Fruit fly (Drosophila melanogaster) whole organism, embryonic: ENCODE data around the gene nmdyn-D6.

ENCODE experiments used
- ATbp ChIP-seq: fragments of 200-800 bp; sonication (Bioruptor generic); optimal IDR thresholded peaks from 2 replicates; lab custom pipeline; 2017; ENCODE audit warnings: missing biosample characterization, mild to moderate bottlenecking, missing genetic modification characterization, missing genetic modification reagents
- Aef1 ChIP-seq: fragments of 200-800 bp; sonication (Bioruptor generic); IDR thresholded peaks from 3 replicates; pipeline ENCODE4 v1.3.6; 2022; ENCODE audit warnings: missing biosample characterization, missing genetic modification characterization
- Atf6 ChIP-seq: fragments of 200-800 bp; sonication (Bioruptor generic); IDR thresholded peaks from 2 replicates; pipeline ENCODE4 v1.3.6; 2022; ENCODE audit warnings: missing biosample characterization, missing genetic modification characterization
- Awh ChIP-seq: fragments of 200-800 bp; sonication (Bioruptor generic); IDR thresholded peaks from 2 replicates; pipeline ENCODE4, ENCODE4 v1.3.6; 2022; ENCODE audit warnings: missing biosample characterization, missing genetic modification characterization
- BtbVII ChIP-seq: fragments of 200-800 bp; sonication (Bioruptor generic); optimal IDR thresholded peaks from 3 replicates; lab custom pipeline; 2017; ENCODE audit warnings: missing biosample characterization, mild to moderate bottlenecking, missing genetic modification characterization
- CG12299 ChIP-seq: fragments of 200-800 bp; sonication (Bioruptor generic); optimal IDR thresholded peaks from 2 replicates; lab custom pipeline; 2018; ENCODE audit warnings: missing biosample characterization, mild to moderate bottlenecking, missing genetic modification characterization
- CG12744 ChIP-seq: fragments of 200-800 bp; sonication (Bioruptor generic); optimal IDR thresholded peaks from 2 replicates; lab custom pipeline; 2016; ENCODE audit warnings: missing biosample characterization, missing genetic modification characterization
- CG13296 ChIP-seq: fragments of 200-800 bp; sonication (Bioruptor generic); optimal IDR thresholded peaks from 3 replicates; lab custom pipeline; 2018; ENCODE audit warnings: missing biosample characterization, mild to moderate bottlenecking, missing genetic modification characterization
- CG15073 ChIP-seq: fragments of 200-800 bp; sonication (Bioruptor generic); optimal IDR thresholded peaks from 2 replicates; lab custom pipeline; 2016; ENCODE audit warnings: missing biosample characterization, missing genetic modification characterization
- CG15269 ChIP-seq: fragments of 200-800 bp; sonication (Bioruptor generic); optimal IDR thresholded peaks from 2 replicates; lab custom pipeline; 2018; ENCODE audit warnings: missing biosample characterization, mild to moderate bottlenecking, missing genetic modification characterization, moderate library complexity
- CG15601 ChIP-seq: fragments of 200-800 bp; sonication (Bioruptor generic); optimal IDR thresholded peaks from 3 replicates; lab custom pipeline; 2019; ENCODE audit warnings: missing biosample characterization, mild to moderate bottlenecking, missing genetic modification characterization, moderate library complexity
- CG1602 ChIP-seq: fragments of 200-800 bp; sonication (Bioruptor generic); optimal IDR thresholded peaks from 3 replicates; lab custom pipeline; 2016; ENCODE audit warnings: missing biosample characterization, missing genetic modification characterization
- CG16863 ChIP-seq: fragments of 200-800 bp; sonication (Bioruptor generic); optimal IDR thresholded peaks from 3 replicates; lab custom pipeline; 2016; ENCODE audit warnings: missing biosample characterization, missing genetic modification characterization
- CG17568 ChIP-seq: fragments of 200-800 bp; sonication (Bioruptor generic); optimal IDR thresholded peaks from 2 replicates; lab custom pipeline; 2018; ENCODE audit warnings: missing biosample characterization, mild to moderate bottlenecking, missing genetic modification characterization, moderate library complexity
- CG17802 ChIP-seq: fragments of 200-800 bp; sonication (Bioruptor generic); optimal IDR thresholded peaks from 2 replicates; lab custom pipeline; 2018; ENCODE audit warnings: missing biosample characterization, mild to moderate bottlenecking, missing genetic modification characterization, moderate library complexity
- CG18619 ChIP-seq: fragments of 200-800 bp; sonication (Bioruptor generic); optimal IDR thresholded peaks from 3 replicates; lab custom pipeline; 2017; ENCODE audit warnings: missing biosample characterization, mild to moderate bottlenecking, missing genetic modification characterization
- CG2678 ChIP-seq: fragments of 200-800 bp; sonication (Bioruptor generic); optimal IDR thresholded peaks from 3 replicates; lab custom pipeline; 2019; ENCODE audit warnings: missing biosample characterization, mild to moderate bottlenecking, missing genetic modification characterization, moderate library complexity
- CG31388 ChIP-seq: fragments of 200-800 bp; sonication (Bioruptor generic); optimal IDR thresholded peaks from 2 replicates; lab custom pipeline; 2016; ENCODE audit warnings: missing biosample characterization, missing genetic modification characterization
- CG3726 ChIP-seq: fragments of 200-800 bp; sonication (Bioruptor generic); IDR thresholded peaks from 3 replicates; pipeline ENCODE4, ENCODE4 v1.3.6; 2022; ENCODE audit warnings: missing biosample characterization, missing genetic modification characterization
- CG3847 ChIP-seq: fragments of 200-800 bp; sonication (Bioruptor generic); IDR thresholded peaks from 2 replicates; pipeline ENCODE4 v1.3.6; 2022; ENCODE audit warnings: missing biosample characterization, missing genetic modification characterization
- CG3995 ChIP-seq: fragments of 200-800 bp; sonication (Bioruptor generic); optimal IDR thresholded peaks from 3 replicates; lab custom pipeline; 2016; ENCODE audit warnings: missing biosample characterization, missing genetic modification characterization
- CG4730 ChIP-seq: fragments of 200-800 bp; sonication (Bioruptor generic); IDR thresholded peaks from 2 replicates; pipeline ENCODE4 v1.3.6; 2022; ENCODE audit warnings: missing biosample characterization, missing genetic modification characterization
- CG6765 ChIP-seq: fragments of 200-800 bp; sonication (Bioruptor generic); optimal IDR thresholded peaks from 3 replicates; lab custom pipeline; 2017; ENCODE audit warnings: missing biosample characterization, mild to moderate bottlenecking, missing genetic modification characterization
- CG9609 ChIP-seq: fragments of 200-800 bp; sonication (Bioruptor generic); optimal IDR thresholded peaks from 3 replicates; lab custom pipeline; 2016; ENCODE audit warnings: missing biosample characterization, missing genetic modification characterization
- CrebB ChIP-seq: fragments of 200-800 bp; sonication (Bioruptor generic); optimal IDR thresholded peaks from 3 replicates; lab custom pipeline; 2018; ENCODE audit warnings: missing biosample characterization, mild to moderate bottlenecking, missing genetic modification characterization
- Deaf1 ChIP-seq: fragments of 200-800 bp; optimal IDR thresholded peaks from 3 replicates; lab custom pipeline; 2019; ENCODE audit warnings: missing biosample characterization, mild to moderate bottlenecking, missing genetic modification characterization, moderate library complexity
- E2f1 ChIP-seq: fragments of 200-800 bp; sonication (Bioruptor generic); IDR thresholded peaks from 2 replicates; pipeline ENCODE4 v1.3.6; 2022; ENCODE audit warnings: missing biosample characterization, missing genetic modification characterization
- HLH54F ChIP-seq: fragments of 200-800 bp; sonication (Bioruptor generic); optimal IDR thresholded peaks from 3 replicates; lab custom pipeline; 2016; ENCODE audit warnings: missing biosample characterization, missing genetic modification characterization
- Hr51 ChIP-seq, 2 experiments: fragments of 200-800 bp; sonication (Bioruptor generic); optimal IDR thresholded peaks; 2 replicates in 1 of 2; 3 replicates in 1 of 2; lab custom pipeline; 2016 to 2018; ENCODE audit warnings: missing biosample characterization in 2 of 2, missing genetic modification characterization in 2 of 2, mild to moderate bottlenecking in 1 of 2, moderate library complexity in 1 of 2
- Hsf ChIP-seq: fragments of 200-800 bp; sonication (Bioruptor generic); optimal IDR thresholded peaks from 3 replicates; lab custom pipeline; 2016; ENCODE audit warnings: missing biosample characterization, missing genetic modification characterization
- Lhr ChIP-seq: fragments of 200-800 bp; sonication (Bioruptor generic); optimal IDR thresholded peaks from 3 replicates; lab custom pipeline; 2017; ENCODE audit warnings: mild to moderate bottlenecking, missing biosample characterization, missing genetic modification reagents, missing genetic modification characterization
- Mes4 ChIP-seq: fragments of 200-800 bp; sonication (Bioruptor generic); optimal IDR thresholded peaks from 2 replicates; lab custom pipeline; 2016; ENCODE audit warnings: missing biosample characterization, missing genetic modification characterization
- Myb ChIP-seq: fragments of 200-800 bp; sonication (Bioruptor generic); optimal IDR thresholded peaks from 2 replicates; lab custom pipeline; 2016; ENCODE audit warnings: missing biosample characterization, missing genetic modification characterization
- PHDP ChIP-seq: fragments of 200-800 bp; sonication (Bioruptor generic); optimal IDR thresholded peaks from 3 replicates; lab custom pipeline; 2018; ENCODE audit warnings: missing biosample characterization, mild to moderate bottlenecking, missing genetic modification characterization, moderate library complexity
- Ptx1 ChIP-seq: fragments of 200-800 bp; sonication (Bioruptor generic); IDR thresholded peaks from 2 replicates; pipeline ENCODE4 v1.3.6; 2022; ENCODE audit warnings: missing biosample characterization, missing genetic modification characterization
- Vsx1 ChIP-seq: fragments of 200-800 bp; sonication (Bioruptor generic); optimal IDR thresholded peaks from 2 replicates; lab custom pipeline; 2017; ENCODE audit warnings: missing biosample characterization, mild to moderate bottlenecking, missing genetic modification characterization, missing genetic modification reagents
- ap ChIP-seq: fragments of 200-800 bp; sonication (Bioruptor generic); IDR thresholded peaks from 2 replicates; pipeline ENCODE4 v1.3.6; 2022; ENCODE audit warnings: missing biosample characterization, missing genetic modification characterization
- bowl ChIP-seq: fragments of 200-800 bp; sonication (Bioruptor generic); IDR thresholded peaks from 2 replicates; pipeline ENCODE4 v1.3.6; 2022; ENCODE audit warnings: missing biosample characterization, missing genetic modification characterization
- ci ChIP-seq: fragments of 200-800 bp; sonication (Bioruptor generic); IDR thresholded peaks from 3 replicates; pipeline ENCODE4 v1.3.6; 2022; ENCODE audit warnings: missing biosample characterization, missing genetic modification characterization
- crp ChIP-seq, 2 experiments: fragments of 200-800 bp; sonication (Bioruptor generic); optimal IDR thresholded peaks; 2 replicates in 1 of 2; 3 replicates in 1 of 2; lab custom pipeline; 2017; ENCODE audit warnings: missing biosample characterization in 2 of 2, missing genetic modification characterization in 2 of 2, mild to moderate bottlenecking in 1 of 2, moderate library complexity in 1 of 2
- gcm2 ChIP-seq: fragments of 200-800 bp; sonication (Bioruptor generic); optimal IDR thresholded peaks from 2 replicates; lab custom pipeline; 2016; ENCODE audit warnings: missing biosample characterization, missing genetic modification characterization
- gsb ChIP-seq: fragments of 200-800 bp; sonication (Bioruptor generic); IDR thresholded peaks from 2 replicates; pipeline ENCODE4 v1.3.6; 2022; ENCODE audit warnings: missing biosample characterization, missing genetic modification characterization
- gsb-n ChIP-seq: fragments of 200-800 bp; sonication (Bioruptor generic); optimal IDR thresholded peaks from 3 replicates; lab custom pipeline; 2018; ENCODE audit warnings: missing biosample characterization, mild to moderate bottlenecking, missing genetic modification characterization
- pros ChIP-seq: fragments of 200-800 bp; sonication (Bioruptor generic); optimal IDR thresholded peaks from 3 replicates; lab custom pipeline; 2019; ENCODE audit warnings: missing biosample characterization, mild to moderate bottlenecking, missing genetic modification characterization, moderate library complexity
- schlank ChIP-seq: fragments of 200-800 bp; sonication (Bioruptor generic); optimal IDR thresholded peaks from 2 replicates; lab custom pipeline; 2018; ENCODE audit warnings: missing biosample characterization, mild to moderate bottlenecking, missing genetic modification characterization
- seq ChIP-seq: fragments of 200-800 bp; sonication (Bioruptor generic); IDR thresholded peaks from 2 replicates; pipeline ENCODE4 v1.3.6; 2022; ENCODE audit warnings: missing biosample characterization, missing genetic modification characterization
- ssp ChIP-seq: fragments of 200-800 bp; sonication (Bioruptor generic); IDR thresholded peaks from 2 replicates; pipeline ENCODE4 v1.3.6; 2022; ENCODE audit warnings: missing biosample characterization, missing genetic modification characterization
- tll ChIP-seq, 2 experiments: fragments of 200-800 bp in 1 of 2; fragments of >200 bp in 1 of 2; sonication (Bioruptor generic) in 1 of 2; optimal IDR thresholded peaks; 2 replicates each; lab custom pipeline; 2017 to 2019; ENCODE audit warnings: missing biosample characterization in 2 of 2, missing genetic modification characterization in 2 of 2, mild to moderate bottlenecking in 1 of 2, moderate library complexity in 1 of 2
- yki ChIP-seq: fragments of >200 bp; optimal IDR thresholded peaks from 3 replicates; lab custom pipeline; 2018

The nmdyn-D6 gene

dm6 chrX:14627080-14627796 lies 43.8 kb downstream of the nmdyn-D6 start (continued):
- TF ChIP-seq Aef1 (GFP tag; lab: Robert Waterston, UW): peak; percentile 53; the same call in 1 of the 3 replicates
- TF ChIP-seq yki: no peak
- peak; percentile 41 for TF ChIP-seq Vsx1
- TF ChIP-seq CG12299: peak; percentile 54
- peak; percentile 48 to 85 for TF ChIP-seq Hr51 (GFP tag; optimal IDR thresholded peaks at IDR 0.05; lab: Kevin White, UChicago)
- TF ChIP-seq BtbVII (GFP tag; lab: Kevin White, UChicago): peak; percentile 30
- TF ChIP-seq PHDP (tag; lab: Kevin White, UChicago): peak; percentile 74
- peak; percentile 79 for TF ChIP-seq CG1602 (GFP tag; lab: Kevin White, UChicago)
- TF ChIP-seq CG13296 (GFP tag; lab: Kevin White, UChicago): peak; percentile 37
- TF ChIP-seq CG17802 (tag; lab: Kevin White, UChicago): peak; percentile 39
- TF ChIP-seq gsb (GFP tag; lab: Robert Waterston, UW): no peak
- TF ChIP-seq Lhr: peak; percentile 64
- TF ChIP-seq ci (GFP tag; lab: Robert Waterston, UW): peak; percentile 84
- TF ChIP-seq bowl (GFP tag; lab: Robert Waterston, UW): 0 out of 2 replicates have a peak, but pooled peaks have one; percentile 32
- TF ChIP-seq ssp (GFP tag; lab: Robert Waterston, UW): peak; percentile 75
- peak; percentile 78 for TF ChIP-seq Hsf
- TF ChIP-seq CG17568: peak; percentile 20
- no peak; the same call in 1 of the 2 replicates for TF ChIP-seq Awh (GFP tag; lab: Robert Waterston, UW)
- TF ChIP-seq CG2678 (tag; lab: Kevin White, UChicago): peak; percentile 86
- TF ChIP-seq Deaf1 (tag; lab: Kevin White, UChicago): peak; percentile 62
- peak; percentile 14; the same call in 1 of the 2 replicates for TF ChIP-seq Atf6 (GFP tag; lab: Robert Waterston, UW)
- TF ChIP-seq HLH54F (GFP tag; lab: Kevin White, UChicago): peak; percentile 34
- TF ChIP-seq CG31388: peak; percentile 47
- peak; percentile 61 for TF ChIP-seq CG18619 (GFP tag; lab: Kevin White, UChicago)
- TF ChIP-seq CG12744 (GFP tag; lab: Kevin White, UChicago): peak; percentile 33
- peak; percentile 60; the same call in 1 of the 2 replicates for TF ChIP-seq CG4730 (GFP tag; lab: Robert Waterston, UW)
- TF ChIP-seq CG9609 (GFP tag; lab: Kevin White, UChicago): peak; percentile 7
- TF ChIP-seq schlank (tag; lab: Kevin White, UChicago): no peak
- peak; percentile 76 for TF ChIP-seq E2f1 (GFP tag; lab: Robert Waterston, UW)
- peak; percentile 76 for TF ChIP-seq ap (GFP tag; lab: Robert Waterston, UW)
- TF ChIP-seq CG16863: peak; percentile 72
- TF ChIP-seq Ptx1 (GFP tag; lab: Robert Waterston, UW): peak; percentile 87
- peak; percentile 23 for TF ChIP-seq CrebB (tag; lab: Kevin White, UChicago)
- TF ChIP-seq CG15269 (tag; lab: Kevin White, UChicago): peak; percentile 75
- no peak for TF ChIP-seq CG3995
- peak; percentile 92 for TF ChIP-seq gsb-n
- no peak for TF ChIP-seq CG6765 (GFP tag; lab: Kevin White, UChicago)
- TF ChIP-seq CG3726 (GFP tag; lab: Robert Waterston, UW): peak; percentile 68; the same call in 2 of the 3 replicates
- peak; percentile 7 for TF ChIP-seq Myb (GFP tag; lab: Kevin White, UChicago)
- TF ChIP-seq Mes4 (GFP tag; lab: Kevin White, UChicago): peak; percentile 68
- TF ChIP-seq CG15073 (GFP tag; lab: Kevin White, UChicago): peak; percentile 54
- TF ChIP-seq gcm2 (GFP tag; lab: Kevin White, UChicago): peak; percentile 1
- peak in 1 of 2 experiments; percentile 82 for TF ChIP-seq tll (GFP tag; optimal IDR thresholded peaks at IDR 0.05; lab: Kevin White, UChicago)
- TF ChIP-seq CG3847 (GFP tag; lab: Robert Waterston, UW): peak; percentile 40
- TF ChIP-seq seq: peak; percentile 40
- TF ChIP-seq crp (GFP tag; optimal IDR thresholded peaks at IDR 0.05; lab: Kevin White, UChicago): peak in 1 of 2 experiments; percentile 30
- TF ChIP-seq pros (GFP tag; lab: Kevin White, UChicago): peak; percentile 29
- peak; percentile 80 for TF ChIP-seq CG15601
- TF ChIP-seq ATbp: peak; percentile 84
